Fruit fly (Drosophila melanogaster) whole organism, pupa: ENCODE data around the gene CG31517.

Source experiments
- CG10348 ChIP-seq: fragments of 200-800 bp; sonication (Bioruptor generic); IDR thresholded peaks from 2 replicates; pipeline ENCODE4 v1.3.6; 2022; ENCODE audit warnings: missing biosample characterization, missing genetic modification characterization
- CG12605 ChIP-seq: fragments of 200-800 bp; sonication (Bioruptor generic); IDR thresholded peaks from 2 replicates; pipeline ENCODE4 v1.3.6; 2022; ENCODE audit warnings: missing biosample characterization, missing genetic modification characterization
- CG13204 ChIP-seq: fragments of 200-800 bp; sonication (Bioruptor generic); optimal IDR thresholded peaks from 2 replicates; lab custom pipeline; 2018; ENCODE audit warnings: missing biosample characterization, mild to moderate bottlenecking, missing genetic modification characterization, moderate library complexity
- CG14655 ChIP-seq: fragments of 200-800 bp; sonication (Bioruptor generic); optimal IDR thresholded peaks from 3 replicates; lab custom pipeline; 2017; ENCODE audit warnings: mild to moderate bottlenecking, missing biosample characterization, missing genetic modification reagents, missing genetic modification characterization
- CG15710 ChIP-seq: fragments of 200-800 bp; sonication (Bioruptor generic); optimal IDR thresholded peaks from 2 replicates; lab custom pipeline; 2018; ENCODE audit warnings: missing biosample characterization, mild to moderate bottlenecking, missing genetic modification characterization, moderate library complexity
- CG17806 ChIP-seq: fragments of 200-800 bp; sonication (Bioruptor generic); optimal IDR thresholded peaks from 2 replicates; lab custom pipeline; 2018; ENCODE audit warnings: missing biosample characterization, mild to moderate bottlenecking, missing genetic modification characterization, moderate library complexity
- CG32121 ChIP-seq: fragments of 200-800 bp; sonication (Bioruptor generic); IDR thresholded peaks from 2 replicates; pipeline ENCODE4 v1.3.6; 2022; ENCODE audit warnings: missing biosample characterization, missing genetic modification characterization
- CG34367 ChIP-seq: fragments of 200-800 bp; sonication (Bioruptor generic); optimal IDR thresholded peaks from 2 replicates; lab custom pipeline; 2018; ENCODE audit warnings: missing biosample characterization, mild to moderate bottlenecking, missing genetic modification characterization
- CG4496 ChIP-seq: fragments of 200-800 bp; sonication (Bioruptor generic); IDR thresholded peaks from 3 replicates; pipeline ENCODE4 v1.3.6; 2022; ENCODE audit warnings: missing biosample characterization, missing genetic modification characterization
- CG8159 ChIP-seq: fragments of 200-800 bp; sonication (Bioruptor generic); optimal IDR thresholded peaks from 3 replicates; lab custom pipeline; 2018; ENCODE audit warnings: missing biosample characterization, mild to moderate bottlenecking, missing genetic modification characterization, moderate library complexity
- CG8301 ChIP-seq: fragments of 200-800 bp; sonication (Bioruptor generic); optimal IDR thresholded peaks from 2 replicates; lab custom pipeline; 2018; ENCODE audit warnings: missing biosample characterization, mild to moderate bottlenecking, missing genetic modification characterization
- CG9948 ChIP-seq: fragments of 200-800 bp; sonication (Bioruptor generic); optimal IDR thresholded peaks from 2 replicates; lab custom pipeline; 2018; ENCODE audit warnings: missing biosample characterization, mild to moderate bottlenecking, missing genetic modification characterization, moderate library complexity
- D1 ChIP-seq: fragments of 200-800 bp; sonication (Bioruptor generic); optimal IDR thresholded peaks from 2 replicates; lab custom pipeline; 2018; ENCODE audit warnings: missing biosample characterization, mild to moderate bottlenecking, missing genetic modification characterization, moderate library complexity
- EcR ChIP-seq: fragments of 200-800 bp; sonication (Bioruptor generic); optimal IDR thresholded peaks from 3 replicates; lab custom pipeline; 2019; ENCODE audit warnings: missing biosample characterization, missing genetic modification characterization, mild to moderate bottlenecking, moderate library complexity, missing genetic modification reagents
- Ets98B ChIP-seq: fragments of 200-800 bp; sonication (Bioruptor generic); IDR thresholded peaks from 2 replicates; pipeline ENCODE4 v1.3.6; 2022; ENCODE audit warnings: missing biosample characterization, missing genetic modification characterization
- Pif1A ChIP-seq: fragments of 200-800 bp; sonication (Bioruptor generic); optimal IDR thresholded peaks from 3 replicates; lab custom pipeline; 2016; ENCODE audit warnings: missing biosample characterization, missing genetic modification characterization
- Pif1B ChIP-seq: fragments of 200-800 bp; sonication (Bioruptor generic); optimal IDR thresholded peaks from 3 replicates; lab custom pipeline; 2016; ENCODE audit warnings: missing biosample characterization, missing genetic modification characterization
- Snoo ChIP-seq: fragments of 200-800 bp; sonication (Bioruptor generic); optimal IDR thresholded peaks from 3 replicates; lab custom pipeline; 2017; ENCODE audit warnings: missing biosample characterization, mild to moderate bottlenecking, missing genetic modification characterization, inconsistent platforms
- fd96Ca ChIP-seq: fragments of 200-800 bp; sonication (Bioruptor generic); IDR thresholded peaks from 3 replicates; pipeline ENCODE4 v1.3.6; 2022; ENCODE audit warnings: missing biosample characterization, missing genetic modification characterization
- gl ChIP-seq: fragments of 200-800 bp; sonication (Bioruptor generic); optimal IDR thresholded peaks from 2 replicates; lab custom pipeline; 2018; ENCODE audit warnings: missing biosample characterization, mild to moderate bottlenecking, missing genetic modification characterization
- rn ChIP-seq: fragments of 200-800 bp; sonication (Bioruptor generic); IDR thresholded peaks from 2 replicates; pipeline ENCODE4 v1.3.6; 2022; ENCODE audit warnings: missing biosample characterization, missing genetic modification characterization

Gene CG31517

dm6 chr3R:13933966-13934365 lies 14.3 kb upstream of the CG31517 start:
- TF ChIP-seq fd96Ca (GFP tag; lab: Robert Waterston, UW) (no peak), rn (no peak), CG9948 (tag; lab: Kevin White, UChicago) (no peak), CG10348 (GFP tag; lab: Robert Waterston, UW) (no peak), D1 (tag; lab: Kevin White, UChicago) (no peak), EcR (no peak), CG8159 (tag; lab: Kevin White, UChicago) (no peak), Ets98B (GFP tag; lab: Robert Waterston, UW) (no peak), CG14655 (GFP tag; lab: Kevin White, UChicago) (no peak), CG8301 (tag; lab: Kevin White, UChicago) (no peak), CG15710 (tag; lab: Kevin White, UChicago) (no peak), Pif1A (GFP tag; lab: Kevin White, UChicago) (no peak), CG4496 (GFP tag; lab: Robert Waterston, UW) (no peak), CG12605 (GFP tag; lab: Robert Waterston, UW) (no peak), CG17806 (tag; lab: Kevin White, UChicago) (no peak), CG13204 (GFP tag; lab: Kevin White, UChicago) (no peak), Snoo (tag; lab: Kevin White, UChicago) (no peak)

- peak; percentile 30 for TF ChIP-seq Snoo (tag; lab: Kevin White, UChicago)
- TF ChIP-seq Ets98B (GFP tag; lab: Robert Waterston, UW) = no peak
- peak; percentile 65 for TF ChIP-seq CG9948 (tag; lab: Kevin White, UChicago)
- no peak for TF ChIP-seq fd96Ca (GFP tag; lab: Robert Waterston, UW)
- peak; percentile 50 for TF ChIP-seq CG8159 (tag; lab: Kevin White, UChicago)
- no peak for TF ChIP-seq CG13204 (GFP tag; lab: Kevin White, UChicago)
- TF ChIP-seq CG15710 (tag; lab: Kevin White, UChicago) = peak; percentile 72
- peak; percentile 11 for TF ChIP-seq CG17806 (tag; lab: Kevin White, UChicago)
- TF ChIP-seq CG14655 (GFP tag; lab: Kevin White, UChicago) = peak; percentile 19
- peak; percentile 54 for TF ChIP-seq Pif1A (GFP tag; lab: Kevin White, UChicago)
- peak; percentile 12 for TF ChIP-seq CG8301 (tag; lab: Kevin White, UChicago)
- TF ChIP-seq Pif1B = peak; percentile 36
- TF ChIP-seq CG34367 (tag; lab: Kevin White, UChicago) = peak; percentile 46
Measured at dm6 chr3R:13934618-13935017, 13.6 kb upstream of the CG31517 start.

- TF ChIP-seq CG12605 (GFP tag; lab: Robert Waterston, UW) (no peak), fd96Ca (GFP tag; lab: Robert Waterston, UW) (no peak), D1 (tag; lab: Kevin White, UChicago) (no peak), Pif1A (GFP tag; lab: Kevin White, UChicago) (no peak), CG8301 (tag; lab: Kevin White, UChicago) (no peak), CG10348 (GFP tag; lab: Robert Waterston, UW) (no peak), CG9948 (tag; lab: Kevin White, UChicago) (no peak), CG15710 (tag; lab: Kevin White, UChicago) (no peak), Ets98B (GFP tag; lab: Robert Waterston, UW) (no peak), CG13204 (GFP tag; lab: Kevin White, UChicago) (no peak), EcR (no peak), rn (no peak), Pif1B (no peak), CG34367 (tag; lab: Kevin White, UChicago) (no peak), CG14655 (GFP tag; lab: Kevin White, UChicago) (no peak)
Measured at dm6 chr3R:13936309-13936708, 11.9 kb upstream of the CG31517 start.

- TF ChIP-seq CG17806 (tag; lab: Kevin White, UChicago) (peak; percentile 32), CG9948 (tag; lab: Kevin White, UChicago) (peak; percentile 56), CG14655 (GFP tag; lab: Kevin White, UChicago) (peak; percentile 40), D1 (tag; lab: Kevin White, UChicago) (no peak), CG15710 (tag; lab: Kevin White, UChicago) (peak; percentile 47), Snoo (tag; lab: Kevin White, UChicago) (peak; percentile 12), CG8159 (tag; lab: Kevin White, UChicago) (peak; percentile 60), gl (no peak), CG13204 (GFP tag; lab: Kevin White, UChicago) (no peak), rn (no peak), EcR (peak; percentile 5), CG34367 (tag; lab: Kevin White, UChicago) (no peak)
Measured at dm6 chr3R:13939353-13940049, 8.7 kb upstream of the CG31517 start.

dm6 chr3R:13941390-13941789 lies 6.8 kb upstream of the CG31517 start:
- TF ChIP-seq Pif1A (GFP tag; lab: Kevin White, UChicago) (peak; percentile 55), Snoo (tag; lab: Kevin White, UChicago) (peak; percentile 54), CG34367 (tag; lab: Kevin White, UChicago) (peak; percentile 28), EcR (no peak), Ets98B (GFP tag; lab: Robert Waterston, UW) (no peak), CG12605 (GFP tag; lab: Robert Waterston, UW) (no peak), CG14655 (GFP tag; lab: Kevin White, UChicago) (peak; percentile 37), CG8301 (tag; lab: Kevin White, UChicago) (no peak), CG4496 (GFP tag; lab: Robert Waterston, UW) (no peak), CG13204 (GFP tag; lab: Kevin White, UChicago) (no peak), CG17806 (tag; lab: Kevin White, UChicago) (peak; percentile 61), CG32121 (GFP tag; lab: Robert Waterston, UW) (no peak), gl (no peak), CG9948 (tag; lab: Kevin White, UChicago) (peak; percentile 57), CG15710 (tag; lab: Kevin White, UChicago) (peak; percentile 63), rn (no peak), fd96Ca (GFP tag; lab: Robert Waterston, UW) (no peak), CG8159 (tag; lab: Kevin White, UChicago) (peak; percentile 81), D1 (tag; lab: Kevin White, UChicago) (no peak), Pif1B (peak; percentile 26), CG10348 (GFP tag; lab: Robert Waterston, UW) (no peak)
